Worm (Caenorhabditis elegans) whole organism, midembryonic: Measurements from ENCODE around the gene srbc-32.
"Not testable (repeated sequence)": the region's sequence is repeated elsewhere in the genome, so short reads cannot be mapped to it uniquely, and the experiment has no call there.

Source experiments
- T22C8.4 ChIP-seq: fragments of 200-800 bp; sonication (Bioruptor generic); IDR thresholded peaks from 2 replicates; pipeline ENCODE4 v1.3.6; 2022; ENCODE audit warnings: missing genetic modification characterization, missing compliant biosample characterization
- cog-1 ChIP-seq: sonication (generic microtip); optimal IDR thresholded peaks from 2 replicates; lab custom pipeline; 2016; ENCODE audit warnings: missing genetic modification characterization, missing compliant biosample characterization
- flt-1 ChIP-seq: fragments of 200-800 bp; sonication (Bioruptor generic); IDR thresholded peaks from 2 replicates; pipeline ENCODE4 v1.3.6; 2022; ENCODE audit warnings: missing genetic modification characterization, missing compliant biosample characterization
- klf-2 ChIP-seq: fragments of 200-800 bp; sonication (Bioruptor generic); conservative IDR thresholded peaks from 2 replicates; pipeline ENCODE4 v1.3.6; 2022; ENCODE audit warnings: missing genetic modification reagents, missing genetic modification characterization, missing compliant biosample characterization
- med-1 ChIP-seq: sonication (generic microtip); optimal IDR thresholded peaks from 2 replicates; lab custom pipeline; 2017; ENCODE audit warnings: missing genetic modification characterization, mild to moderate bottlenecking, missing compliant biosample characterization, antibody characterized with exemption, missing genetic modification reagents; ENCODE audit not compliant: insufficient read depth
- ref-1 ChIP-seq: fragments of 200-800 bp; sonication (Bioruptor generic); conservative IDR thresholded peaks from 2 replicates; pipeline ENCODE4 v1.3.6; 2022; ENCODE audit warnings: missing genetic modification reagents, missing genetic modification characterization, missing compliant biosample characterization
- tab-1 ChIP-seq: fragments of 200-800 bp; sonication (Bioruptor generic); IDR thresholded peaks from 2 replicates; pipeline ENCODE4 v1.3.6; 2022; ENCODE audit warnings: missing genetic modification characterization, missing compliant biosample characterization
- ztf-23 ChIP-seq: fragments of 200-800 bp; sonication (Bioruptor generic); IDR thresholded peaks from 2 replicates; pipeline ENCODE4 v1.3.6; 2022; ENCODE audit warnings: missing genetic modification reagents, missing genetic modification characterization, missing compliant biosample characterization
- ztf-29 ChIP-seq: fragments of 200-800 bp; sonication (Bioruptor generic); IDR thresholded peaks from 2 replicates; pipeline ENCODE4 v1.3.6; 2022; ENCODE audit warnings: missing genetic modification reagents, missing genetic modification characterization, missing compliant biosample characterization

srbc-32 gene

DNA sequence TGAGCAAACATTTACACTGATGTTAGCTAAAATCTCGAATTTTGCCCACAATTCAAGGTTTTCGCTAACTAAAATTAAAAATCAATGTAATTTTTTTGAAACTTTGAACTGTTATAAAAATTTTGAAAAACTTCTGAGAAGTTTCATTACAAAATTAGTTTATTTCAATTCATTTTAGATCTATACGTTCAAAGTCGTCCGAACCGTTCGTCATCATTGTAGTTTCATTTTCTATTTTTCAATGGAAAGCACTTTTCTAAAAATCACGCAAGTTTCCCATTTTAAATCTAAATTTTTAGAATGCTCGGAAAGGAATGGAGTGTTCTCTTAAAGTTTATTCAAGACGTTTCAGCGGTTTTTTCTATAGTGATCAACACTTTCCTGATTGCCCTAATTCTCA is 23.1 kb upstream of the srbc-32 start, which contains the start of gene str-228:
Gene str-228 (plus strand): TSS at position 301 of the 400 bp plus-strand sequence.
- no peak for TF ChIP-seq tab-1 (GFP tag; lab: Robert Waterston, UW)
- TF ChIP-seq ztf-23: no peak
- no peak for TF ChIP-seq med-1 (GFP tag; lab: Kevin White, UChicago)
- no peak for TF ChIP-seq ref-1 (GFP tag; lab: Robert Waterston, UW)
- no peak for TF ChIP-seq T22C8.4 (GFP tag; lab: Robert Waterston, UW)
- no peak for TF ChIP-seq cog-1
- no peak for TF ChIP-seq ztf-29 (GFP tag; lab: Robert Waterston, UW)
- no peak for TF ChIP-seq klf-2

DNA sequence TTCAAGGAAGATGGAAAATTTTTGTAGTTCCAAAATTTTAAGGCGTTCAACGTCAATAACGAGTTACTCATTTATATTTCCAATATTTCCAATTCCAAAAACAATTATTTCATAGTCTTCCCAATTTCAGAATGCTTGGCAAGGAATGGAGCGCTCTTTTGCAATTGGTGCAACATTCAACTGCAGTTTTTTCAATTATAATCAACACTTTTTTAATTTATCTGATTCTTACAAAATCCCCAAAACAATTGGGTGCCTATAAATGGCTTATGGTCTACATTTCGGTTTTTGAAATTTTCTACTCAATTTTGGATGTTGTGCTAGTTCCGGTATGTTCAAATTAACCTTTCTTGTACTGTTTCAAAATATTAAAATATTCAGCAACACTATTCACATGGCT is 20.9 kb upstream of the srbc-32 start, which contains the start of gene str-225:
Gene str-225 (plus strand): TSS at position 132 of the 400 bp plus-strand sequence.
- TF ChIP-seq klf-2 (no peak), med-1 (GFP tag; lab: Kevin White, UChicago) (no peak), cog-1 (no peak), ztf-23 (no peak), tab-1 (GFP tag; lab: Robert Waterston, UW) (no peak), ztf-29 (GFP tag; lab: Robert Waterston, UW) (no peak), T22C8.4 (GFP tag; lab: Robert Waterston, UW) (no peak), ref-1 (GFP tag; lab: Robert Waterston, UW) (no peak), flt-1 (GFP tag; lab: Robert Waterston, UW) (no peak)

DNA sequence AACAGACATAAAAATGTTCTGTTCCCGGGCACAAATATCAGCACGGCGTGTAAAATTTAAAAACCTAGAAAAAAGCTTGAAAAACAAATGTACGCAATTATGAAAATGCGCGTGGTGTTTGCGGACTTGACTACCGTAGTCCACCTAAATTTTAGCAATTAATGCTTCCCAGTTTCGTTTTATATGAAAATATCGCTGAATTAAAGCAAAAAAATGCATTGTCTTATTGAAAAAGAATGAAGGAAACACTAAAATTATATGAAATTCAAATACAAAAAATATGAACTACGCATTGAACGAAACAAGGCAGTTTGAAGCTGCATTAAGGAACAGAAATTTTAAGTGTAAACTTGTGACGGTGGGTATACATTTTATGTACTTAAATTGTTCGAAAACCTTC is 19.5 kb upstream of the srbc-32 start, which contains the start of gene ugt-64:
Gene ugt-64 (minus strand): TSS at position 101 of the 400 bp plus-strand sequence.
- TF ChIP-seq med-1 (GFP tag; lab: Kevin White, UChicago); ztf-23; ref-1 (GFP tag; lab: Robert Waterston, UW): not testable (repeated sequence)

DNA sequence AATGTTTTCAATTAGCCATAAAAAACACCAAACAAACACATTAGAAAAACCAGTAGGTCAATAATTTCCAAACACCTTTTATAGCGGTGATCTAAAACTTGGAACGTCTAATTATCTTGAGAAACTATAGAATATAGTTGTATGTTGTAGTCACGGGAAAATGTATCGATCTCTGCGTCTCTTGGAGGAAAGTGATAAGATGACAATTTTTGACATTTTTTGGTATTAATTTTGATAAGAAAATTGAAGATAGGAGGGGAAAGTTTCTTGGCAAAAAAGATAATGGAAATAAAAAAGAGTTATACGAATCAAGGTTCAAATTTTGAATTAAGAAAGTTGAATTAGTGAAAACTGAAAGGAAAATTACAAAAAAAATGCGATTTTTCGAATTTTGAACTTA is 19.0 kb upstream of the srbc-32 start:
- TF ChIP-seq tab-1 (GFP tag; lab: Robert Waterston, UW) (no peak), ref-1 (GFP tag; lab: Robert Waterston, UW) (no peak), cog-1 (no peak), ztf-29 (GFP tag; lab: Robert Waterston, UW) (no peak), ztf-23 (no peak)

- no peak for TF ChIP-seq ztf-29 (GFP tag; lab: Robert Waterston, UW)
These were observed 15.3 kb upstream of the srbc-32 start, which contains the start of the genes C07G3.8 and C07G3.10 for ce11 chrV:3502038-3502437. Gene C07G3.8 (minus strand): TSS chrV:3502138. Gene C07G3.10 (plus strand): TSS chrV:3502307.

ce11 chrV:3496880-3497279 is 10.1 kb upstream of the srbc-32 start, which contains the start of gene C07G3.15:
Gene C07G3.15 (minus strand): TSS chrV:3496980.
- TF ChIP-seq ztf-23 (no peak), ztf-29 (GFP tag; lab: Robert Waterston, UW) (no peak), flt-1 (GFP tag; lab: Robert Waterston, UW) (no peak), tab-1 (GFP tag; lab: Robert Waterston, UW) (no peak), cog-1 (no peak), ref-1 (GFP tag; lab: Robert Waterston, UW) (no peak), klf-2 (no peak), med-1 (GFP tag; lab: Kevin White, UChicago) (no peak), T22C8.4 (GFP tag; lab: Robert Waterston, UW) (no peak)

DNA sequence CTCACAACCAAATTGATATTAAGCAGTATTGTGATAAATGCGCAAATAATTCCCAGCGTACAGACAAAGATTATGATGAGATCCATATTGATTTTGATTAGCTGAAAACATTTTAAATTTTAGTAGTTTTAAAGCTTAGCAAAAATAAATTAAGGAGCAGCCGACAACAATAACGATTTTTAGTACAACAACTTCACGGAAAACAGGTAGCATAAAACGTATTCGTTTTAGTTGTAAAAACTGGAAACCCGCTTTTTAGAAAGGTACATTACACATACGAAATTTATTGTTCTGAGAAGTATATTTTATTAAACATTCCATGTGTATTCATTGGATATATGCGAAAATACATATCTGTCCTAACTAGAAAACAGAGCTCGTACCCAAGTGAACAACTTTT is 3.7 kb upstream of the srbc-32 start, which contains the start of gene srbc-36:
Gene srbc-36 (minus strand): TSS at position 101 of the 400 bp plus-strand sequence.
- TF ChIP-seq tab-1 (GFP tag; lab: Robert Waterston, UW): no peak
- TF ChIP-seq ztf-29 (GFP tag; lab: Robert Waterston, UW): no peak

- no peak for TF ChIP-seq T22C8.4 (GFP tag; lab: Robert Waterston, UW)
- no peak for TF ChIP-seq flt-1 (GFP tag; lab: Robert Waterston, UW)
- no peak for TF ChIP-seq tab-1 (GFP tag; lab: Robert Waterston, UW)
- no peak for TF ChIP-seq ref-1 (GFP tag; lab: Robert Waterston, UW)
- TF ChIP-seq cog-1: no peak
- no peak for TF ChIP-seq ztf-29 (GFP tag; lab: Robert Waterston, UW)
- no peak for TF ChIP-seq med-1 (GFP tag; lab: Kevin White, UChicago)
- TF ChIP-seq ztf-23: no peak
- no peak for TF ChIP-seq klf-2
These were observed 2.1 kb downstream of the srbc-32 start, which contains the start of gene srbc-33 for ce11 chrV:3484702-3485101. Gene srbc-33 (minus strand): TSS chrV:3484802.

DNA sequence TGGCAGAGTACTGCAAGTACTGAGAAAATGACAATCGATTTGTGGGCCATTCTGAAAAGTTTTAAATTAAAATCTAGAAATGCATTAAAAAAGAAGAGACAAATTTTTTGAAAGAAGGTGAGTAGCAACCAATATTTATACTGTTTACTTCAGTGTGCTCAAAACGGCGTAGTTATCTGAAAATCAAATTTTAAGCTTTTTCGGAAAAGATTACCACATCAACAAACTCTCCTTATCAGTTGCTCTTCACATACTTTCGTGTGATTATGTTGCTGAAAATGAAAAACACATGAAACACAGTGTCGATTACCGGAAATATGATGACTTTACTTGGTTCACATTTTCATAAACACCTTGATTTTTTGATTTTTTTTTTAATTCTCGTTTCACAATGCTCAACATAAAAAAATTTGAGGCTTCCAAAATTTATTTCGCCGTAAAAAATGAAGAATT is 4.2 kb downstream of the srbc-32 start, which contains the start of gene lys-7:
Gene lys-7 (minus strand): TSS at position 51 of the 453 bp plus-strand sequence.
- TF ChIP-seq flt-1 (GFP tag; lab: Robert Waterston, UW) (no peak), ztf-23 (no peak), med-1 (GFP tag; lab: Kevin White, UChicago) (no peak), cog-1 (no peak), ref-1 (GFP tag; lab: Robert Waterston, UW) (no peak), klf-2 (no peak), ztf-29 (GFP tag; lab: Robert Waterston, UW) (no peak)

- TF ChIP-seq ztf-23 (no peak), T22C8.4 (GFP tag; lab: Robert Waterston, UW) (no peak), med-1 (GFP tag; lab: Kevin White, UChicago) (no peak), cog-1 (no peak)
These were observed 6.4 kb downstream of the srbc-32 start, which contains the start of gene srbc-30 for ce11 chrV:3480346-3480745. Gene srbc-30 (minus strand): TSS chrV:3480446.

DNA sequence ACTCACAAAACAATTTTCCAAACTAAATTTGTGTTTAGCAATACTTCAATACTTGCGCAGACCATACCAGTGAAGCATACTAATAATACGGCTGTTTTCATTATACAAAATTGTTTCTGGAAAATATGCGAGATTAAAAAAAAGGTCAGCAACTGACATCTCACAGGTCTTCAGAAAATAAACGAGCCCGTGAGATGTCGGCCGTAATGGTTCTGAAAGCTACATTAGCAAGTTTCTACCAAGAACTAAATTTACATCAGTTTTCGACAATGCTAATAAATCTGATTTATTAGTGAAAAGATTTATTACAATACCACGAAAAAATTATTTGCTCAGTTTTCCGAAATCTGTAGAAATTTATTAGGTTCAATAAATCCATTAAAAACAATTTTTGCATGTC is 9.3 kb downstream of the srbc-32 start, which contains the start of gene srbc-31:
Gene srbc-31 (minus strand): TSS at position 101 of the 400 bp plus-strand sequence.
- no peak for TF ChIP-seq cog-1
- no peak for TF ChIP-seq klf-2
- no peak for TF ChIP-seq ztf-23
- TF ChIP-seq med-1 (GFP tag; lab: Kevin White, UChicago): no peak
- TF ChIP-seq ztf-29 (GFP tag; lab: Robert Waterston, UW): no peak
- no peak for TF ChIP-seq ref-1 (GFP tag; lab: Robert Waterston, UW)
- no peak for TF ChIP-seq flt-1 (GFP tag; lab: Robert Waterston, UW)
- TF ChIP-seq T22C8.4 (GFP tag; lab: Robert Waterston, UW): no peak
- TF ChIP-seq tab-1 (GFP tag; lab: Robert Waterston, UW): no peak
